Fruit fly (Drosophila melanogaster): Measurements from ENCODE around the gene CG12713.
A peak's percentile ranks its signal among the peaks of the same experiment; 100 is the strongest.

Gene CG12713

DNA sequence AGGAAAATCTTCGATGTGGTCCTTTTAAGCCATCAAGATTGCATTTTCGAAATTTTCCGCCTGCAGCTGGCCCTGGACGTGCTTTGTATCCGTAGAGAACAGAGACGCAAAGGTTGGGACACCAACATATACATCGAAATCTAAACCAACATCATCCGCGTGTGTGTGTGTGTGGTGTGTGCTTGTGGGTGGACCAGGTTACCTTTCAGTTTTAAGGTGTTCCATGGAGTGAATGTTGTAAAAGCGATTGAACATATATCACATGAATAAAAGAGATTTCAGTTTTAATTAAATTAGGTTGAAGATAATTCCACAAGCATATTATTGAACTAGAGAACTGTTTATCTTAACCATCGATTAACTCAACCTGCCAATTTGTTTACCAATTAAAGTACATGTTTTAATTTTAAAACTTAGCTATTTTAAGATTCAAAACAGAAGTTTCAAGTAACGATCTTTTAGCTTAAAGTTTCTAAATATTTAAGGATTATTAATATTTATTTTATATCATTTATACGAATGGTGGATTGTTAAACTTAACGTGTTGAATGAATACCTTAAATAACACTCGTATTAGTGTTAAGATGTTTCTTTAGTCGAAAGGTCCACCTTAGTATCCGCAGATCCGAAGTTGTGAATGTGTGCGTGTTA, 5.2 kb upstream of the CG12713 start (continued):
- TF ChIP-seq ato (GFP tag; IDR thresholded peaks at IDR 0.05; ENCODE audit: partially characterized antibody) = no peak
- TF ChIP-seq shn (GFP tag; optimal IDR thresholded peaks at IDR 0.05) = peak; percentile 49
- TF ChIP-seq NFAT (GFP tag; IDR thresholded peaks at IDR 0.05) = peak; percentile 78
- no peak for TF ChIP-seq CG6654 (GFP tag; optimal IDR thresholded peaks at IDR 0.05)
- peak; percentile 47 for TF ChIP-seq CG16815 (GFP tag; optimal IDR thresholded peaks at IDR 0.05)
- TF ChIP-seq nmo (GFP tag; optimal IDR thresholded peaks at IDR 0.05) = peak; percentile 73
- no peak for TF ChIP-seq CG17186 (GFP tag; optimal IDR thresholded peaks at IDR 0.05)
- TF ChIP-seq ham (GFP tag; IDR thresholded peaks at IDR 0.05) = no peak
- peak; percentile 76 for TF ChIP-seq Rfx (GFP tag; IDR thresholded peaks at IDR 0.05)
- TF ChIP-seq maf-S (GFP tag; optimal IDR thresholded peaks at IDR 0.05) = peak; percentile 54
- no peak; the same call in 1 of the 2 replicates for TF ChIP-seq bbx (GFP tag; IDR thresholded peaks at IDR 0.05; ENCODE audit: partially characterized antibody)
- no peak; the same call in 1 of the 2 replicates for TF ChIP-seq Bgb (GFP tag; IDR thresholded peaks at IDR 0.05; ENCODE audit: partially characterized antibody)
- TF ChIP-seq danr (GFP tag; IDR thresholded peaks at IDR 0.05) = 0 out of 2 replicates have a peak, but pooled peaks have one; percentile 24
- TF ChIP-seq bowl (GFP tag; IDR thresholded peaks at IDR 0.05) = no peak
- TF ChIP-seq unpg (GFP tag; optimal IDR thresholded peaks at IDR 0.05) = peak; percentile 76
- no peak for TF ChIP-seq Bdp1 (GFP tag; optimal IDR thresholded peaks at IDR 0.05)
- TF ChIP-seq Dbx (GFP tag; IDR thresholded peaks at IDR 0.05) = peak; percentile 68; the same call in 2 of the 3 replicates
- peak; percentile 89 for TF ChIP-seq CG11504 (tag; optimal IDR thresholded peaks at IDR 0.05)
- no peak; the same call in 2 of the 3 replicates for TF ChIP-seq vnd (GFP tag; IDR thresholded peaks at IDR 0.05; ENCODE audit: partially characterized antibody)
- TF ChIP-seq CG6813 (GFP tag; optimal IDR thresholded peaks at IDR 0.05) = peak; percentile 76
- TF ChIP-seq aop (GFP tag; IDR thresholded peaks at IDR 0.05) = no peak
- TF ChIP-seq CG15479 (GFP tag; optimal IDR thresholded peaks at IDR 0.05) = peak; percentile 25
- peak; percentile 22; the same call in 1 of the 2 replicates for TF ChIP-seq Adf1 (GFP tag; IDR thresholded peaks at IDR 0.05)
- no peak for TF ChIP-seq Sin3A (optimal IDR thresholded peaks at IDR 0.05)
- TF ChIP-seq CG14965 (GFP tag; optimal IDR thresholded peaks at IDR 0.05; ENCODE audit: borderline replicate concordance) = no peak
- TF ChIP-seq CG12104 (GFP tag; optimal IDR thresholded peaks at IDR 0.05) = peak; percentile 77
- TF ChIP-seq jing (GFP tag; optimal IDR thresholded peaks at IDR 0.05) = no peak
- TF ChIP-seq B-H2 (GFP tag; optimal IDR thresholded peaks at IDR 0.05) = peak; percentile 90
- TF ChIP-seq CG31441 (GFP tag; IDR thresholded peaks at IDR 0.05) = peak; percentile 82
- no peak for TF ChIP-seq CG10959 (GFP tag; IDR thresholded peaks at IDR 0.05)
- peak; percentile 91 for TF ChIP-seq CG18599 (GFP tag; optimal IDR thresholded peaks at IDR 0.05)
- no peak for TF ChIP-seq fd102C (GFP tag; optimal IDR thresholded peaks at IDR 0.05)
- no peak for TF ChIP-seq Opbp (GFP tag; IDR thresholded peaks at IDR 0.05; ENCODE audit: partially characterized antibody)
- TF ChIP-seq CG6272 (GFP tag; IDR thresholded peaks at IDR 0.05) = no peak
- TF ChIP-seq CG30020 (tag; optimal IDR thresholded peaks at IDR 0.05) = no peak
- no peak for TF ChIP-seq dati (GFP tag; IDR thresholded peaks at IDR 0.05)
- TF ChIP-seq dan (GFP tag; IDR thresholded peaks at IDR 0.05) = no peak
- TF ChIP-seq CG18764 (GFP tag; optimal IDR thresholded peaks at IDR 0.05) = no peak
- peak; percentile 18 for TF ChIP-seq Hey (tag; optimal IDR thresholded peaks at IDR 0.05)
- peak; percentile 36 for TF ChIP-seq CG12071 (GFP tag; optimal IDR thresholded peaks at IDR 0.05)
- TF ChIP-seq fu2 (GFP tag; optimal IDR thresholded peaks at IDR 0.05) = peak; percentile 58
- peak; percentile 35 for TF ChIP-seq CG5245 (GFP tag; optimal IDR thresholded peaks at IDR 0.05)
- 0 out of 2 replicates have a peak, but pooled peaks have one; percentile 3 for TF ChIP-seq wdn (GFP tag; IDR thresholded peaks at IDR 0.05)
- peak; percentile 79 for TF ChIP-seq CG17829 (tag; optimal IDR thresholded peaks at IDR 0.05)
- TF ChIP-seq Max (GFP tag; optimal IDR thresholded peaks at IDR 0.05) = peak; percentile 57
- TF ChIP-seq ci (GFP tag; IDR thresholded peaks at IDR 0.05) = peak; percentile 76
- peak; percentile 27 for TF ChIP-seq CG1602 (GFP tag; optimal IDR thresholded peaks at IDR 0.05)
- peak; percentile 40 for TF ChIP-seq pho (GFP tag; optimal IDR thresholded peaks at IDR 0.05)
- peak; percentile 90 for TF ChIP-seq CG4328 (GFP tag; optimal IDR thresholded peaks at IDR 0.05)
- TF ChIP-seq CG4854 (GFP tag; optimal IDR thresholded peaks at IDR 0.05) = no peak

All from whole organism, embryonic.